Fruit fly (Drosophila melanogaster) S2 (cell line): ENCODE data around the gene Pka-C2.

ENCODE experiments used
- CG8478 ChIP-seq: fragments of >200 bp; optimal IDR thresholded peaks from 2 replicates; lab custom pipeline; 2018
- CTCF ChIP-seq, 2 experiments: fragments of >200 bp; optimal IDR thresholded peaks; 2 replicates each; lab custom pipeline; 2018

dm6 chr3R:30746190-30746589, 49.3 kb upstream of the Pka-C2 start, which contains the start of gene Npc2h:
- no peak for TF ChIP-seq CTCF (optimal IDR thresholded peaks at IDR 0.05; lab: Kevin White, UChicago)
- TF ChIP-seq CG8478 (lab: Kevin White, UChicago), result no peak
